Worm (Caenorhabditis elegans): ENCODE measurements around the gene F47B8.5.
A peak's percentile ranks its signal among the peaks of the same experiment; 100 is the strongest.

The F47B8.5 gene

ce11 chrV:14331477-14331876, 3.8 kb upstream of the F47B8.5 start, which contains the start of gene F47B8.8:
Gene F47B8.8 (plus strand): TSS chrV:14331733.
- TF ChIP-seq let-607 (tag; optimal IDR thresholded peaks at IDR 0.05): no peak
- no peak for TF ChIP-seq aptf-3 (GFP tag; IDR thresholded peaks at IDR 0.05)
- TF ChIP-seq ama-1 (optimal IDR thresholded peaks at IDR 0.05): no peak
- TF ChIP-seq ama-1 (GFP tag; optimal IDR thresholded peaks at IDR 0.05): no peak
- no peak for TF ChIP-seq madf-6 (GFP tag; IDR thresholded peaks at IDR 0.05)
- no peak for TF ChIP-seq unc-130 (GFP tag; optimal IDR thresholded peaks at IDR 0.05)
- TF ChIP-seq ztf-6 (GFP tag; IDR thresholded peaks at IDR 0.05): no peak

DNA sequence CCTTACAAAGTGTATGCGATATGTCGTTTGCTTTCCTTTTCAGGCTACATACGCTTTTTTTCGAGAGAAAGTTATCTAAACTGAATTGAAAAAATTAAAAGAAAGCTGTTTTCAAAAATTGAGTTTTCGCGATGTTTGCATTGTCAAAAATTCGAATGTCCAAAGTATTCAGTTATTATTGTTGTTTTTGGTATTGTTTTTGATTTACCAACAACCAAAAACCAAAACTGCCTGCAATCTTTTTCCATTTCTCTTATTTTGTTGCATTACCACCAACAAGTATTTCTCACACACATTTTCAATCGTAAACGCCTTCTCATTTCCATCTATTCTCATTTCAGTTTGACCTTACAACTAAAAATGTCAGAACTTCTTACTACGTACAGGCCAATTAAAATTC, 1.1 kb upstream of the F47B8.5 start, which contains the start of gene pepm-1:
pepm-1 (plus strand) TSS at position 301 of the 400 bp plus-strand sequence.
- no peak for TF ChIP-seq aptf-2 (GFP tag; conservative IDR thresholded peaks at IDR 0.05)

DNA sequence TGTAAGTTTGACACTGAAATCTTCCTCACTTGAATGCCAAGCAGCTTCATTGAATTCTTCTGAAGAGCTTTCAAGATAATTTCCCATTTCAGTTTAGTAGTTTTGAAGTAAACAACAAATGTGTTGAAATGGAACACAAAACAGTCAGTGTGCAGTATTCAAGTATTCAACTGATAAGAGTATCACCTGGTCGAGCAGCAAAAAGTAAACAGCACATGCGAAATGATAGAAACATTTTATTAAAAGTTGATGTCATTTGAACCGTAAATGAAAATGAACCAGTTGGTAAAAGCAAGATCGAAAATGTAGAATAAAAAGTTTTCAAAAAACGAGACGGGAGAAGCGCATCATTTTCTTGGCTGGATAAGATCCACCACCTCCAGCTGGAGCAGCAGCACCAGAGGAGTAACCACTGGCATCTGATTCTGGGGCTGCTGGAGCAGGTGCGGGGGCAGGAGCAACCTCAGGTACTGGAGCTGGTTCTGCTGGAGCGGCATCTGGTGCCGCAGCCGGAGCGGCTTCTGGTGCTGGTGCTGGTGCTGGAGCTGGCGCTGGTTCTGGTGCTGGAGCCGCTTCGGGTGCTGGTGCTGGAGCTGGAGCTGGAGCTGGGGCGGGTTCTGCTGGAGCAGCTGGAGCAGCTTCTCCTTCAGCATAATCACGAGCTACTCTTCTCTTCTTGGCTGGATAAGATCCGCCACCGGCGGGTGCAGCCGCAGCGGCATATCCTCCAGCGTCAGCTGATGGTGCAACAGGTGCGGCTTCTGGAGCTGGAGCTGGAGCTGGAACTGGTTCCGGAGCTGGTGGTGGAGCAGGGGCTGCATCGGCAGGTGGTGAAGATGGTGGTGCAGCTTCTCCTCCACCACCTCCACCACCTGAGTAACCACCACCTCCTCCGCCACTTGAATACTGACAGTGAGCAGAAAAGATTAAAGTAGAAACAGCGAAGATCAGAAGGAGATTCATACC, 2.9 kb downstream of the F47B8.5 start, which contains the start of the genes F47B8.4 and F47B8.18:
F47B8.4 (minus strand) TSS at position 172 of the 966 bp plus-strand sequence.
F47B8.18 (minus strand) TSS at position 963 of the 966 bp plus-strand sequence.
- TF ChIP-seq zim-3 (tag; optimal IDR thresholded peaks at IDR 0.05) (no peak), hmg-1.2 (GFP tag; IDR thresholded peaks at IDR 0.05) (no peak), bed-1 (GFP tag; IDR thresholded peaks at IDR 0.05) (no peak), mel-28 (tag; optimal IDR thresholded peaks at IDR 0.05; ENCODE audit: borderline replicate concordance) (no peak), F55B11.4 (tag; optimal IDR thresholded peaks at IDR 0.05; ENCODE audit: borderline replicate concordance, insufficient read depth) (no peak), zfh-2 (GFP tag; conservative IDR thresholded peaks at IDR 0.05) (peak; percentile 95), hmg-20 (GFP tag; IDR thresholded peaks at IDR 0.05) (no peak), nhr-90 (tag; optimal IDR thresholded peaks at IDR 0.05) (no peak), B0336.3 (GFP tag; IDR thresholded peaks at IDR 0.05) (no peak), madf-8 (GFP tag; conservative IDR thresholded peaks at IDR 0.05) (no peak), tlf-1 (GFP tag; optimal IDR thresholded peaks at IDR 0.05) (no peak), egrh-3 (GFP tag; IDR thresholded peaks at IDR 0.05) (peak; percentile 99), hrde-1 (tag; optimal IDR thresholded peaks at IDR 0.05; ENCODE audit: borderline replicate concordance) (no peak), chd-7 (tag; optimal IDR thresholded peaks at IDR 0.05) (no peak), ekl-4 (GFP tag; IDR thresholded peaks at IDR 0.05) (no peak), rec-8 (tag; optimal IDR thresholded peaks at IDR 0.05) (no peak), F49E8.2 (tag; optimal IDR thresholded peaks at IDR 0.05; ENCODE audit: insufficient read depth) (no peak), nhr-80 (tag; optimal IDR thresholded peaks at IDR 0.05) (peak; percentile 56), efl-1 (GFP tag; optimal IDR thresholded peaks at IDR 0.05) (no peak), ztf-28 (GFP tag; IDR thresholded peaks at IDR 0.05) (no peak), mcd-1 (GFP tag; IDR thresholded peaks at IDR 0.05) (peak; percentile 55; the same call in 1 of the 2 replicates), pha-4 (tag; optimal IDR thresholded peaks at IDR 0.05) (no peak), C06A6.2 (GFP tag; conservative IDR thresholded peaks at IDR 0.05) (no peak), ztf-6 (GFP tag; IDR thresholded peaks at IDR 0.05) (no peak), ztf-18 (tag; optimal IDR thresholded peaks at IDR 0.05) (no peak), lin-26 (GFP tag; IDR thresholded peaks at IDR 0.05) (0 out of 2 replicates have a peak, but pooled peaks have one; percentile 53), cebp-1 (GFP tag; IDR thresholded peaks at IDR 0.05) (0 out of 2 replicates have a peak, but pooled peaks have one; percentile 15), cebp-1 (tag; optimal IDR thresholded peaks at IDR 0.05) (no peak), sptf-2 (GFP tag; optimal IDR thresholded peaks at IDR 0.05) (peak; percentile 15), attf-5 (GFP tag; optimal IDR thresholded peaks at IDR 0.05) (no peak), pbrm-1 (GFP tag; IDR thresholded peaks at IDR 0.05) (no peak), ZK185.1 (tag; optimal IDR thresholded peaks at IDR 0.05; ENCODE audit: poor library complexity, severe bottlenecking) (no peak)
